Fruit fly (Drosophila melanogaster): ENCODE data around the gene mRpL47.

Gene mRpL47

dm6 chr3R:9559413-9560014 lies 43.8 kb upstream of the mRpL47 start, which contains the start of the genes AP-1mu and MBD-like (continued):
- TF ChIP-seq stwl (tag; optimal IDR thresholded peaks at IDR 0.05) = peak; percentile 73
- TF ChIP-seq H2.0 (GFP tag; IDR thresholded peaks at IDR 0.05) = peak; percentile 47; the same call in 1 of the 2 replicates
- peak; percentile 60 for TF ChIP-seq E2f2 (GFP tag; IDR thresholded peaks at IDR 0.05)
- no peak for TF ChIP-seq Dip2 (GFP tag; IDR thresholded peaks at IDR 0.05)
- no peak for TF ChIP-seq Hey (tag; optimal IDR thresholded peaks at IDR 0.05)
- TF ChIP-seq pros (GFP tag; optimal IDR thresholded peaks at IDR 0.05) = no peak
- TF ChIP-seq CG15269 (tag; optimal IDR thresholded peaks at IDR 0.05) = no peak
- peak; percentile 33 for TF ChIP-seq CG6765 (GFP tag; optimal IDR thresholded peaks at IDR 0.05)
- no peak for TF ChIP-seq CG3726 (GFP tag; IDR thresholded peaks at IDR 0.05)
- 0 out of 2 replicates have a peak, but pooled peaks have one; percentile 45 for TF ChIP-seq CG32767 (GFP tag; IDR thresholded peaks at IDR 0.05)
- no peak for TF ChIP-seq fru (optimal IDR thresholded peaks at IDR 0.05)
- peak; percentile 69 for TF ChIP-seq ems (GFP tag; optimal IDR thresholded peaks at IDR 0.05)
- peak; percentile 64 for TF ChIP-seq CG2678 (tag; optimal IDR thresholded peaks at IDR 0.05)
- peak; percentile 46 for TF ChIP-seq zen (tag; optimal IDR thresholded peaks at IDR 0.05)
- TF ChIP-seq Ets97D (GFP tag; optimal IDR thresholded peaks at IDR 0.05) = peak; percentile 61
- no peak for TF ChIP-seq corto (GFP tag; optimal IDR thresholded peaks at IDR 0.05)
- TF ChIP-seq CG2202 (tag; optimal IDR thresholded peaks at IDR 0.05) = peak; percentile 37
- peak; percentile 11 for TF ChIP-seq Fer2 (tag; optimal IDR thresholded peaks at IDR 0.05)
- TF ChIP-seq CG16815 (GFP tag; optimal IDR thresholded peaks at IDR 0.05) = peak; percentile 39
- 0 out of 3 replicates have a peak, but pooled peaks have one; percentile 41 for TF ChIP-seq ci (GFP tag; IDR thresholded peaks at IDR 0.05)
- peak; percentile 4 for TF ChIP-seq CG7987 (GFP tag; optimal IDR thresholded peaks at IDR 0.05)
- peak; percentile 64 for TF ChIP-seq CG32772 (GFP tag; IDR thresholded peaks at IDR 0.05)
- peak; percentile 40; the same call in 1 of the 2 replicates for TF ChIP-seq HLH3B (GFP tag; IDR thresholded peaks at IDR 0.05)
- TF ChIP-seq CG11093 (GFP tag; IDR thresholded peaks at IDR 0.05) = peak; percentile 44; the same call in 1 of the 3 replicates
- peak; percentile 89 for TF ChIP-seq gfzf (GFP tag; optimal IDR thresholded peaks at IDR 0.05)
- TF ChIP-seq knrl (GFP tag; IDR thresholded peaks at IDR 0.05; ENCODE audit: partially characterized antibody) = peak; percentile 42; the same call in 1 of the 3 replicates
- TF ChIP-seq CG7839 (tag; optimal IDR thresholded peaks at IDR 0.05) = peak; percentile 62
- TF ChIP-seq CG34376 (GFP tag; optimal IDR thresholded peaks at IDR 0.05) = peak; percentile 68
- peak; percentile 55 for TF ChIP-seq al (GFP tag; IDR thresholded peaks at IDR 0.05)
- peak; percentile 50 for TF ChIP-seq pnt (GFP tag; optimal IDR thresholded peaks at IDR 0.05)
- peak; percentile 80 for TF ChIP-seq HLH54F (GFP tag; optimal IDR thresholded peaks at IDR 0.05)
- TF ChIP-seq sim (GFP tag; IDR thresholded peaks at IDR 0.05) = no peak
- 0 out of 2 replicates have a peak, but pooled peaks have one; percentile 16 for TF ChIP-seq dan (GFP tag; IDR thresholded peaks at IDR 0.05)
- TF ChIP-seq btn (GFP tag; optimal IDR thresholded peaks at IDR 0.05) = no peak
- no peak for TF ChIP-seq HmgD (GFP tag; optimal IDR thresholded peaks at IDR 0.05)
- TF ChIP-seq crol (GFP tag; IDR thresholded peaks at IDR 0.05) = no peak
- TF ChIP-seq CG11504 (tag; optimal IDR thresholded peaks at IDR 0.05) = no peak
- peak; percentile 79 for TF ChIP-seq CG13775 (GFP tag; optimal IDR thresholded peaks at IDR 0.05)
- peak; percentile 46 for TF ChIP-seq CG7556 (GFP tag; optimal IDR thresholded peaks at IDR 0.05)
- TF ChIP-seq CG13287 (GFP tag; IDR thresholded peaks at IDR 0.05; ENCODE audit: partially characterized antibody) = peak; percentile 55; the same call in 1 of the 2 replicates
- TF ChIP-seq CG6254 (GFP tag; optimal IDR thresholded peaks at IDR 0.05) = no peak
- peak; percentile 61; the same call in 1 of the 2 replicates for TF ChIP-seq CG6272 (GFP tag; IDR thresholded peaks at IDR 0.05)
- TF ChIP-seq NfI (GFP tag; optimal IDR thresholded peaks at IDR 0.05) = peak; percentile 72
- TF ChIP-seq tin (GFP tag; optimal IDR thresholded peaks at IDR 0.05) = peak; percentile 63
- no peak for TF ChIP-seq MTF-1 (GFP tag; optimal IDR thresholded peaks at IDR 0.05; ENCODE audit: borderline replicate concordance)
- TF ChIP-seq sima (GFP tag; optimal IDR thresholded peaks at IDR 0.05) = no peak
- no peak for TF ChIP-seq CG12744 (GFP tag; optimal IDR thresholded peaks at IDR 0.05)
- no peak for TF ChIP-seq CG6854 (GFP tag; optimal IDR thresholded peaks at IDR 0.05)
- TF ChIP-seq CG7357 (GFP tag; IDR thresholded peaks at IDR 0.05) = peak; percentile 29; the same call in 1 of the 3 replicates
- peak; percentile 68 for TF ChIP-seq CG6689 (GFP tag; IDR thresholded peaks at IDR 0.05)
